Fruit fly (Drosophila melanogaster) whole organism: ENCODE measurements around the gene Ythdc1.

Source experiments
- CG8478 ChIP-seq: fragments of >200 bp; optimal IDR thresholded peaks from 2 replicates; lab custom pipeline; 2018; ENCODE audit warnings: inconsistent platforms
- Dll ChIP-seq: fragments of >200 bp; optimal IDR thresholded peaks from 2 replicates; lab custom pipeline; 2017
- EcR ChIP-seq, 2 experiments: fragments of >200 bp; optimal IDR thresholded peaks; 2 replicates each; lab custom pipeline; 2017; ENCODE audit warnings: missing biosample characterization in 2 of 2, missing genetic modification characterization in 2 of 2, missing genetic modification reagents in 2 of 2
- pan ChIP-seq: fragments of >200 bp; optimal IDR thresholded peaks from 2 replicates; lab custom pipeline; 2017
- psq ChIP-seq: fragments of >200 bp; optimal IDR thresholded peaks from 2 replicates; lab custom pipeline; 2017
- usp ChIP-seq: fragments of >200 bp; optimal IDR thresholded peaks from 2 replicates; lab custom pipeline; 2017; ENCODE audit warnings: missing biosample characterization, missing genetic modification characterization, mixed read lengths

Ythdc1 gene

dm6 chr3L:3328771-3329170 lies 45.2 kb downstream of the Ythdc1 start, which contains the start of gene Strip:
Gene Strip (minus strand): TSS chr3L:3328871.
- TF ChIP-seq EcR (GFP tag; optimal IDR thresholded peaks at IDR 0.05; lab: Kevin White, UChicago), result no peak
- no peak for TF ChIP-seq Dll (lab: Kevin White, UChicago)
- no peak for TF ChIP-seq psq (lab: Kevin White, UChicago)
- TF ChIP-seq usp, result no peak
- no peak for TF ChIP-seq pan (lab: Kevin White, UChicago)
- no peak for TF ChIP-seq CG8478

- TF ChIP-seq EcR (GFP tag; optimal IDR thresholded peaks at IDR 0.05; lab: Kevin White, UChicago) (no peak), usp (no peak), CG8478 (no peak), Dll (lab: Kevin White, UChicago) (no peak)
These were observed 47.8 kb downstream of the Ythdc1 start, which contains the start of gene Gtpx for dm6 chr3L:3325925-3326903. Gene Gtpx (plus strand): TSS chr3L:3326265.

- TF ChIP-seq Dll (lab: Kevin White, UChicago) (no peak), CG8478 (no peak), EcR (GFP tag; optimal IDR thresholded peaks at IDR 0.05; lab: Kevin White, UChicago) (no peak), usp (no peak), pan (lab: Kevin White, UChicago) (no peak), psq (lab: Kevin White, UChicago) (no peak)
These were observed 48.4 kb downstream of the Ythdc1 start for dm6 chr3L:3325597-3325924.
